Worm (Caenorhabditis elegans): ENCODE results near the gene F14H8.5.

The F14H8.5 gene

DNA sequence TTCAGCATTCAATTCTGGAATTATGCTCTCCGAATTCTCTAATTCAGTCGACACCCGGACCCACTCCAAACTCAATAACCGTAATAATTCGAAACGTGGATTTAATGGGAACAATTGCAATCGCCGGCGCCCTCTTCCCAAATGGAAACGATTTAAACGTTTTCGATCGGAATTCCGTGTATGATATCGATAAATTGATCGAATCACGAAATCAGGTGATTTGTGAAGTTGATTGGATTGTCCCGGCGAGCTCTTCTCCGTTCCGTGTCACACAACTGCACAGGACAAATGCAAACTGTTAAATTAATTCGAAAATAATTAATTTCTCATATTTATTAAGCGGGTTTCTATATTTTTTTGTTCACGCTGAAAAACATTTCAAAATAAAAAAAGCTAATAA is 35.0 kb downstream of the F14H8.5 start, which contains the start of gene C25D7.16:
TSS of gene C25D7.16 (plus strand) at position 301 of the 400 bp plus-strand sequence.
- TF ChIP-seq efl-1 (optimal IDR thresholded peaks at IDR 0.05) (no peak), efl-1 (GFP tag; optimal IDR thresholded peaks at IDR 0.05 in 1 of 2) (peak in 1 of 2 experiments; percentile 49), unc-30 (tag; optimal IDR thresholded peaks at IDR 0.05) (no peak), mab-9 (GFP tag; IDR thresholded peaks at IDR 0.05) (no peak), fkh-4 (tag; optimal IDR thresholded peaks at IDR 0.05; ENCODE audit: borderline replicate concordance) (no peak)

DNA sequence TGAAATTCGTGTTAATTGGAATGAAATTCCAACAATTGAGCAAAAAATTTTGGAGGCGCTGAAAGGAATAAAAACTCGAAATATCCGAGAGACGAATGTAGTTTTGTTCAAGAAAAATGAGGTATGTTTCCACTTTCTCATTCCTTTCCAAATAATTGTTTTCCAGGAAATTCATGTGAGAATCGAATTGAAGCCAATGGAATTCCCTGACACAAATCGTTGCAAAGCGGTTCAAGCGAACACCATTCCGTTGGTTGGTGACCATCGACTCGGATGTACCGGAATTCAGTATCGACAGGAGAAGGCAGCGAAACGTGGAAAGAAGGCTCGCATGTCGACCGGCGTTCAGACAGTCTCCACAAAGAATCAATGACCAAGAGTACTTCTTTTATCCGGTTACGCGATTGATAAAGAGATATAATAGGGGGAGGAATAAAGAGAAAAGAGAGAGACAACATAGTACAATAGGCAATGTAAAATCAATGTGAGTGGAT is 35.6 kb downstream of the F14H8.5 start:
- TF ChIP-seq grh-1 (GFP tag; IDR thresholded peaks at IDR 0.05) (no peak), C16A3.4 (tag; optimal IDR thresholded peaks at IDR 0.05) (no peak), pag-3 (tag; optimal IDR thresholded peaks at IDR 0.05; ENCODE audit: borderline replicate concordance, insufficient read depth) (no peak), skn-1 (tag; optimal IDR thresholded peaks at IDR 0.05) (no peak)

DNA sequence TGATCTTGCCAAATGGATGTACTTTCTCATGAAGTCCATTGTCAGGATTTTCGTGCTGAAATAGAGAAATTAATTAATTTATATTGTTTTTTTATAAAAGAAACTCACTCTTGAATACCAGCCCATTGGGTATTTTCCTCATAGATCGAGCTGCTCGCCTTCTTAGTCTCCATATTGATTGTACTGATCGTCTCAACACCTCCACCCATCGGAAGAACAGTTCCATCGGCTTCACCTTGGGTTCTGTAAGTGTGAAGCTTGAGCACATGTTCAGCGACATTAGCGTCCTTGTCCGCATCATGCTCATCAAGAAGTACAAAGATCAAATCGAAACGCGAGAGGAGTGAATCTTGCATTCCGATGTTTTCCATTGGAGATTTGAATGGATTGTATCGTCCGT is 36.9 kb downstream of the F14H8.5 start:
- no peak for TF ChIP-seq isw-1 (GFP tag; IDR thresholded peaks at IDR 0.05)
- TF ChIP-seq nhr-11 (tag; optimal IDR thresholded peaks at IDR 0.05), result no peak
- TF ChIP-seq irx-1 (tag; optimal IDR thresholded peaks at IDR 0.05), result no peak
- TF ChIP-seq lin-39 (tag; optimal IDR thresholded peaks at IDR 0.05), result no peak
- TF ChIP-seq elt-2 (tag; optimal IDR thresholded peaks at IDR 0.05), result no peak
- TF ChIP-seq ceh-63 (GFP tag; optimal IDR thresholded peaks at IDR 0.05), result no peak
- TF ChIP-seq unc-86 (tag; optimal IDR thresholded peaks at IDR 0.05), result no peak
- no peak for TF ChIP-seq unc-98 (GFP tag; IDR thresholded peaks at IDR 0.05)
- TF ChIP-seq mep-1 (tag; optimal IDR thresholded peaks at IDR 0.05), result no peak
- TF ChIP-seq zip-4 (GFP tag; optimal IDR thresholded peaks at IDR 0.05), result no peak
- no peak for TF ChIP-seq blmp-1 (tag; optimal IDR thresholded peaks at IDR 0.05)
- TF ChIP-seq dsc-1 (tag; optimal IDR thresholded peaks at IDR 0.05), result no peak
- TF ChIP-seq snpc-4 (tag; optimal IDR thresholded peaks at IDR 0.05), result no peak
- TF ChIP-seq aly-2 (tag; optimal IDR thresholded peaks at IDR 0.05), result no peak
- TF ChIP-seq efl-3 (GFP tag; optimal IDR thresholded peaks at IDR 0.05), result no peak
- no peak for TF ChIP-seq fkh-4 (tag; optimal IDR thresholded peaks at IDR 0.05; ENCODE audit: borderline replicate concordance)

DNA sequence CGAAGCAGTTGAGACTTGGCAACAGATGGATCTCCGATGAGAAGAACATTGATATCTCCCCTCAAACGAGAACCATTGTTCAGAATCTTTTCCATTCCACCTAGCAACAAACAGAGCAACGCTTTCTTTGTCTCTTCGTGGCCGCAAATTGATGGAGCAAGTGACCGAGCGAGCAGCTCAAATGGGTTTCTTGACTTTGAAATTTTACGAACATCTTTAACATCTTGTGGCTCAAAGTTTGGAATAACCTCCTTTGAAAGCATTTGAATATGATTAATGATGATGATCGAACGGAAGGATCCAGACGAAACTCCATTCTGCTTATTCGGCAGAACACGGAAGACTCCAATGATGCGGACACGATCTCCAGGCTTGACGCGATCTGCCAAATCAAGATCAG is 37.6 kb downstream of the F14H8.5 start:
- TF ChIP-seq hlh-4 (tag; optimal IDR thresholded peaks at IDR 0.05) (no peak), nhr-85 (tag) (peak; percentile 34)

DNA sequence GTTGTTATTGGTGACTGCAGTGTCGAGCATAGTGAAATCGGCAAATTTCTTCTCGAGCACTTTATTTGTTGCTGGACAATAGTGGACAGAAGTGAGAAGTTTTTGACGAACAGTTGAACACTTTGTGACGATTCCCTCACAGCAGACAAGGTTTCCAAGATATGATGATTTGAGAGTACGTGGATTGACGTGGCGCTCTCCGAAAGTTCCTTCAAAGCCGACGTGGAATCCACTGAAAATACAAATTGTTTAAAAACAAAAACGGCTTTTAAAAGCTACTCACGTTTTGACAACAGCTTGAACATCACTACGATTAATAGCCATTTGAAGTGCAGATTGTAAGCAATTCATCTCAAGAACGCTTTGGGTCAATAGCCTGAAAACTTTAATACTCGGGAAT is 38.1 kb downstream of the F14H8.5 start:
- TF ChIP-seq xbp-1 (tag; optimal IDR thresholded peaks at IDR 0.05), result no peak
- no peak for TF ChIP-seq nhr-84 (tag; optimal IDR thresholded peaks at IDR 0.05)
- TF ChIP-seq grh-1 (GFP tag; IDR thresholded peaks at IDR 0.05), result 0 out of 2 replicates have a peak, but pooled peaks have one; percentile 2
- no peak for TF ChIP-seq nhr-90 (tag; optimal IDR thresholded peaks at IDR 0.05; ENCODE audit: poor library complexity)
- no peak for TF ChIP-seq mep-1 (tag; optimal IDR thresholded peaks at IDR 0.05)
- TF ChIP-seq ceh-63 (GFP tag; optimal IDR thresholded peaks at IDR 0.05), result no peak
- TF ChIP-seq lin-15B (tag; optimal IDR thresholded peaks at IDR 0.05), result no peak
- no peak for TF ChIP-seq jun-1 (tag; optimal IDR thresholded peaks at IDR 0.05)
- TF ChIP-seq efl-1 (optimal IDR thresholded peaks at IDR 0.05), result no peak
- peak in 1 of 2 experiments; percentile 87 for TF ChIP-seq efl-1 (GFP tag; optimal IDR thresholded peaks at IDR 0.05 in 1 of 2)

DNA sequence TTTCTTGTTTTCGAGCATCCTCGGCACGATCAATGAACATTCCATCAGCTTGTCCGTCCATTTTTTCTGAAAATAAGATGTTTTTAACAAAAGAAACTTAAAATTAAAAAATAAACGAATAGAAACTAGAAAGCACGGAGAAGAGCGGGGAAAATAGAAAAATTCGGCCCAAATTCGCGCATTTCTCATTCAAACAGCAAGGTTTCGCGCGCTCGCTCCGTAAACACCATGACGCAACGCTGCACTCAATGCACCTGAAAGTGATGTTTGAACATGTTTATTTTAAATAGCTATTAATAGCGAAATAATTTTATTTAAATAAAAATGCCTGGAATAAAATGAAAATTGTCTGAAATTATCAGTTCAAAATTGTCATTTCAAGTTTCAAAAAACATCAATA is 38.7 kb downstream of the F14H8.5 start, which contains the start of the genes mcm-3 and C25D7.15:
TSS of gene mcm-3 (minus strand) at position 66 of the 400 bp plus-strand sequence.
TSS of gene C25D7.15 (plus strand) at position 275 of the 400 bp plus-strand sequence.
- TF ChIP-seq nhr-90 (tag; optimal IDR thresholded peaks at IDR 0.05; ENCODE audit: poor library complexity) (peak; percentile 41), C16A3.4 (tag; optimal IDR thresholded peaks at IDR 0.05) (peak; percentile 34), hpl-2 (GFP tag; optimal IDR thresholded peaks at IDR 0.05) (no peak), nhr-47 (tag; optimal IDR thresholded peaks at IDR 0.05) (peak; percentile 25), unc-62 (GFP tag; optimal IDR thresholded peaks at IDR 0.05) (no peak), skn-1 (tag; optimal IDR thresholded peaks at IDR 0.05) (peak; percentile 37), ceh-90 (tag; optimal IDR thresholded peaks at IDR 0.05) (no peak), fkh-10 (GFP tag; optimal IDR thresholded peaks at IDR 0.05) (no peak), efl-3 (GFP tag; optimal IDR thresholded peaks at IDR 0.05) (no peak), unc-86 (tag; optimal IDR thresholded peaks at IDR 0.05) (no peak), lin-39 (tag; optimal IDR thresholded peaks at IDR 0.05) (no peak), rnt-1 (tag; optimal IDR thresholded peaks at IDR 0.05) (peak; percentile 31), elt-3 (tag; optimal IDR thresholded peaks at IDR 0.05) (peak in 1 of 6 experiments; percentile 8), lin-15B (tag; optimal IDR thresholded peaks at IDR 0.05) (peak; percentile 13), lsy-2 (tag; optimal IDR thresholded peaks at IDR 0.05) (peak; percentile 17 to 47), isw-1 (GFP tag; IDR thresholded peaks at IDR 0.05) (no peak), tbx-2 (tag; optimal IDR thresholded peaks at IDR 0.05) (peak; percentile 6), fkh-4 (tag; optimal IDR thresholded peaks at IDR 0.05; ENCODE audit: borderline replicate concordance) (no peak), F16B12.6 (tag; optimal IDR thresholded peaks at IDR 0.05) (peak; percentile 88), vab-15 (tag; optimal IDR thresholded peaks at IDR 0.05) (no peak), swsn-7 (tag; optimal IDR thresholded peaks at IDR 0.05) (peak; percentile 26), mep-1 (tag; optimal IDR thresholded peaks at IDR 0.05) (peak; percentile 49)

Data from whole organism, L1 larva.